Worm (Caenorhabditis elegans): Measurements from ENCODE around the gene B0001.2.

The B0001.2 gene

ce11 chrIV:12122874-12123664 is 27.7 kb downstream of the B0001.2 start, which contains the start of gene aly-3:
Gene aly-3 (plus strand): TSS chrIV:12123282.
- no peak for TF ChIP-seq gei-17 (GFP tag; optimal IDR thresholded peaks at IDR 0.05)
- TF ChIP-seq nfyb-1 (GFP tag; IDR thresholded peaks at IDR 0.05) = no peak
- TF ChIP-seq F49E8.2 (tag; optimal IDR thresholded peaks at IDR 0.05; ENCODE audit: insufficient read depth) = no peak
- no peak for TF ChIP-seq Y53G8AR.9 (GFP tag; conservative IDR thresholded peaks at IDR 0.05)
- TF ChIP-seq die-1 (tag; optimal IDR thresholded peaks at IDR 0.05) = no peak
- no peak for TF ChIP-seq ztf-25 (GFP tag; IDR thresholded peaks at IDR 0.05)
- no peak for TF ChIP-seq ceh-79 (tag; optimal IDR thresholded peaks at IDR 0.05)
- no peak for TF ChIP-seq nhr-90 (tag; optimal IDR thresholded peaks at IDR 0.05)
- no peak for TF ChIP-seq lir-1 (GFP tag; conservative IDR thresholded peaks at IDR 0.05)
- TF ChIP-seq snpc-1.1 (tag; optimal IDR thresholded peaks at IDR 0.05; ENCODE audit: insufficient read depth) = no peak
- no peak for TF ChIP-seq hrde-1 (tag; optimal IDR thresholded peaks at IDR 0.05; ENCODE audit: borderline replicate concordance)
- no peak for TF ChIP-seq lin-26 (GFP tag; IDR thresholded peaks at IDR 0.05)
- no peak for TF ChIP-seq ama-1 (optimal IDR thresholded peaks at IDR 0.05)
- peak in 1 of 2 experiments; percentile 15 for TF ChIP-seq ama-1 (GFP tag; optimal IDR thresholded peaks at IDR 0.05)
- no peak for TF ChIP-seq K11D2.4 (GFP tag; IDR thresholded peaks at IDR 0.05)
- TF ChIP-seq ceh-91 (GFP tag; IDR thresholded peaks at IDR 0.05) = no peak
- TF ChIP-seq F10E7.11 (tag; optimal IDR thresholded peaks at IDR 0.05) = no peak
- peak; percentile 89 for TF ChIP-seq madf-3 (GFP tag; IDR thresholded peaks at IDR 0.05)
- peak; percentile 6 for TF ChIP-seq nhr-80 (tag; optimal IDR thresholded peaks at IDR 0.05)
- no peak for TF ChIP-seq fkh-3 (tag; optimal IDR thresholded peaks at IDR 0.05)
- no peak for TF ChIP-seq zfh-2 (GFP tag; conservative IDR thresholded peaks at IDR 0.05)
- no peak for TF ChIP-seq bed-1 (GFP tag; IDR thresholded peaks at IDR 0.05)
- TF ChIP-seq cebp-1 (GFP tag; IDR thresholded peaks at IDR 0.05) = no peak
- TF ChIP-seq cebp-1 (tag; optimal IDR thresholded peaks at IDR 0.05) = peak; percentile 8
- no peak for TF ChIP-seq madf-8 (GFP tag; conservative IDR thresholded peaks at IDR 0.05)
- TF ChIP-seq nfya-1 (tag; optimal IDR thresholded peaks at IDR 0.05; ENCODE audit: borderline replicate concordance, insufficient read depth) = no peak
- TF ChIP-seq let-607 (tag; optimal IDR thresholded peaks at IDR 0.05) = no peak
- TF ChIP-seq C06A6.2 (GFP tag; conservative IDR thresholded peaks at IDR 0.05) = no peak
- no peak for TF ChIP-seq rcor-1 (GFP tag; IDR thresholded peaks at IDR 0.05)
- TF ChIP-seq ccch-3 (GFP tag; optimal IDR thresholded peaks at IDR 0.05) = no peak
- TF ChIP-seq ztf-28 (GFP tag; IDR thresholded peaks at IDR 0.05) = no peak
- TF ChIP-seq somi-1 (GFP tag; optimal IDR thresholded peaks at IDR 0.05) = no peak
- TF ChIP-seq mes-4 (tag; optimal IDR thresholded peaks at IDR 0.05) = no peak

DNA sequence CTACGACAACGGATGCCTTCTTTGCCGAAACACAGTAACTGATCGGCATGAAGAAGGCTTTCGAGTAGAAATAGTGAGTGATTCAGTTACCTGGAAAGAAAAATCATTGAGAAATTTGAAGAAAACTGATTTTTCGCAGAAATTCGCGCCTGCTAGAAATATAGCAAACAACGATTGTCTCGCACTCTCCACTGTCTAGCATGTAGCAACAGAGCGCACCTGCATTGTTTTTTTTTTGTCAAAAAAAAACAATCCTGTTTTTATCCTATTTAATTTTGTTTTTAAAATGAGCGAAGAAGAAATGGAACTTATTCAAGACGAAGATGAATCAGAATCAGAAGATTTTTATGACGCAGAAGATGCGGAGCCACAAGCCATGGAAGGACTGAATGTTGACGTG is 29.7 kb downstream of the B0001.2 start, which contains the start of the genes ddb-1 and M18.6:
TSS of gene ddb-1 (minus strand) at position 90 of the 400 bp plus-strand sequence.
TSS of gene M18.6 (plus strand) at position 235 of the 400 bp plus-strand sequence.
- TF ChIP-seq lin-54 (GFP tag; optimal IDR thresholded peaks at IDR 0.05) (peak; percentile 15), B0019.2 (GFP tag; conservative IDR thresholded peaks at IDR 0.05) (no peak), F33H1.4 (GFP tag; IDR thresholded peaks at IDR 0.05) (peak; percentile 47; the same call in 1 of the 2 replicates), mcd-1 (GFP tag; IDR thresholded peaks at IDR 0.05) (peak; percentile 72), D2030.7 (GFP tag; IDR thresholded peaks at IDR 0.05) (0 out of 2 replicates have a peak, but pooled peaks have one; percentile 34), C06A6.2 (GFP tag; conservative IDR thresholded peaks at IDR 0.05) (no peak), ztf-18 (tag; optimal IDR thresholded peaks at IDR 0.05) (no peak), madf-3 (GFP tag; IDR thresholded peaks at IDR 0.05) (peak; percentile 67; the same call in 1 of the 2 replicates), dpl-1 (GFP tag; optimal IDR thresholded peaks at IDR 0.05) (peak; percentile 56), snpc-4 (GFP tag; optimal IDR thresholded peaks at IDR 0.05) (no peak), snpc-4 (tag; optimal IDR thresholded peaks at IDR 0.05) (peak in 2 of 4 experiments; percentile 33 to 42), attf-6 (GFP tag; IDR thresholded peaks at IDR 0.05) (no peak), snpc-1.1 (tag; optimal IDR thresholded peaks at IDR 0.05; ENCODE audit: insufficient read depth) (peak; percentile 5), Y79H2A.3 (GFP tag; conservative IDR thresholded peaks at IDR 0.05) (no peak), attf-5 (GFP tag; optimal IDR thresholded peaks at IDR 0.05) (peak; percentile 43), xnd-1 (tag; optimal IDR thresholded peaks at IDR 0.05) (no peak), madf-8 (GFP tag; conservative IDR thresholded peaks at IDR 0.05) (peak; percentile 42; the same call in 1 of the 2 replicates), hmg-1.2 (GFP tag; IDR thresholded peaks at IDR 0.05) (peak; percentile 59; the same call in 1 of the 2 replicates)

All from whole organism, young adult.